Fruit fly (Drosophila melanogaster) whole organism: ENCODE results near the gene Ir7b.

ENCODE experiments used
- CG8478 ChIP-seq: fragments of >200 bp; optimal IDR thresholded peaks from 2 replicates; lab custom pipeline; 2018; ENCODE audit warnings: inconsistent platforms
- Dll ChIP-seq: fragments of >200 bp; optimal IDR thresholded peaks from 2 replicates; lab custom pipeline; 2017

dm6 chrX:7884360-7884759 lies 17.6 kb upstream of the Ir7b start, which contains the start of gene Ir7g:
- TF ChIP-seq Dll, result no peak
- no peak for TF ChIP-seq CG8478
